Worm (Caenorhabditis elegans) whole organism, L4/young adult: ENCODE data around the gene H20J04.4.

ENCODE experiments used
- W03F9.2 ChIP-seq: fragments of 150-350 bp; optimal IDR thresholded peaks from 2 replicates; lab custom pipeline; 2014; ENCODE audit warnings: missing biosample characterization, missing genetic modification characterization
- dao-5 ChIP-seq: sonication (generic microtip); optimal IDR thresholded peaks from 2 replicates; lab custom pipeline; 2016; ENCODE audit warnings: missing genotype, missing genetic modification characterization, moderate library complexity, missing compliant biosample characterization
- him-1 ChIP-seq: sonication (generic microtip); optimal IDR thresholded peaks from 2 replicates; lab custom pipeline; 2016; ENCODE audit warnings: missing genotype, missing genetic modification reagents, missing genetic modification characterization, missing compliant biosample characterization

DNA sequence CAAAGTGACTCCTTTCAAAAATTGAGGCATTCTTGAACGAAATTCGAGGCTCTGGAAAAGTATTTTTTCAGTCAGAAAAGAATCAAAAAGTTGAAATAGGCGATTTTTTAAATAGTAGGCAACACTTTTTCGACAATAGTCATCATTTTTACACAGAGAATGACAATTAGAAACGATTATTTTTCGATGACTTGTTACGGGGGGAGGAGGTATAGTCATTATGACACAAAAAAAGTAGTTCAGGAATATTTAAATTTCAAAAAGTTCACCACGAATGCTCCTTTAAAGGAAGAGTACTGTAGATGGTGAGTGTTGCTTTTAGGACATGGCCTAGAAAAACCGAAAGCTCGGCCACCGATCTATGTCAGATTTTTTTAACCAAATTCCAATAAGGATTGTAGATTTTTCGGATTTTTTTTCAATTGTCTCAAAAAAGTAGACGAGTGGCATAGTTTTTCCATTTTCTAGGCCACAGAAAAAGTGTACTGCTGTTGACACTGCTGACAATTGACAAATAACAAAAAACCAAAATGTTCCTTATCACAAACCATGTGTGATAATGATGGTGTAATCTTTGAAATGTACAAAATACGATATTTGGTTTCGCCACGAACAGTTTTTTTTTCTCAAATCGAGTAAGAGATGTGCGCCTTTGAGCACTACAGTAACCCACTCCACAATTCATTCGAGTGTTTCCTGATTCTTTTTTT is 21.7 kb upstream of the H20J04.4 start, which contains the start of gene Y52E8A.3:
- TF ChIP-seq dao-5 (tag; lab: Kevin White, UChicago) (no peak), him-1 (tag; lab: Kevin White, UChicago) (no peak), W03F9.2 (tag; lab: Kevin White, UChicago) (no peak)
